Fruit fly (Drosophila melanogaster) whole organism, wandering third instar larva: ENCODE measurements around the gene Ir94g.

Experiments
- CrebA ChIP-seq: fragments of 200-800 bp; sonication (Bioruptor generic); optimal IDR thresholded peaks from 2 replicates; lab custom pipeline; 2016; ENCODE audit warnings: missing biosample characterization, mild to moderate bottlenecking, missing genetic modification characterization, borderline replicate concordance
- Dfd ChIP-seq: fragments of >200 bp; optimal IDR thresholded peaks from 2 replicates; lab custom pipeline; 2017; ENCODE audit warnings: missing biosample characterization, missing genetic modification characterization
- GATAd ChIP-seq: sonication (Bioruptor generic); optimal IDR thresholded peaks from 2 replicates; lab custom pipeline; 2016; ENCODE audit warnings: missing biosample characterization, missing genetic modification characterization
- HLH106 ChIP-seq: fragments of 200-800 bp; optimal IDR thresholded peaks from 3 replicates; lab custom pipeline; 2019; ENCODE audit warnings: missing biosample characterization, mild to moderate bottlenecking, missing genetic modification characterization, moderate library complexity
- Hnf4 ChIP-seq: fragments of 200-800 bp; sonication (Bioruptor generic); optimal IDR thresholded peaks from 2 replicates; lab custom pipeline; 2016; ENCODE audit warnings: missing biosample characterization, mild to moderate bottlenecking, missing genetic modification characterization
- Hr78 ChIP-seq: fragments of >200 bp; optimal IDR thresholded peaks from 2 replicates; lab custom pipeline; 2017; ENCODE audit warnings: missing biosample characterization, missing genetic modification characterization
- Hr83 ChIP-seq: fragments of 200-300 bp; sonication (Bioruptor generic); optimal IDR thresholded peaks from 2 replicates; lab custom pipeline; 2016; ENCODE audit warnings: missing biosample characterization, mild to moderate bottlenecking, missing genetic modification characterization, moderate library complexity; ENCODE audit not compliant: poor library complexity, severe bottlenecking
- Jra ChIP-seq: sonication (Bioruptor generic); optimal IDR thresholded peaks from 2 replicates; lab custom pipeline; 2016; ENCODE audit warnings: missing biosample characterization, missing genetic modification characterization
- Mio ChIP-seq: sonication (Bioruptor generic); optimal IDR thresholded peaks from 2 replicates; lab custom pipeline; 2016; ENCODE audit warnings: missing biosample characterization, missing genetic modification characterization
- N ChIP-seq: fragments of >200 bp; optimal IDR thresholded peaks from 2 replicates; lab custom pipeline; 2018; ENCODE audit warnings: missing biosample characterization, missing external identifiers, missing genetic modification characterization
- OdsH ChIP-seq: fragments of 200-800 bp; sonication (Bioruptor generic); optimal IDR thresholded peaks from 2 replicates; lab custom pipeline; 2016; ENCODE audit warnings: missing biosample characterization, mild to moderate bottlenecking, missing genetic modification characterization
- Rel ChIP-seq, 2 experiments: fragments of 200-800 bp; sonication (Bioruptor generic) in 1 of 2; optimal IDR thresholded peaks; 2 replicates in 1 of 2; 3 replicates in 1 of 2; lab custom pipeline; 2016 to 2019; ENCODE audit warnings: mild to moderate bottlenecking in 2 of 2, missing biosample characterization in 2 of 2, missing genetic modification characterization in 2 of 2, moderate library complexity in 1 of 2
- Sp1 ChIP-seq: fragments of 200-800 bp; sonication (Bioruptor generic); optimal IDR thresholded peaks from 3 replicates; lab custom pipeline; 2019; ENCODE audit warnings: missing biosample characterization, mild to moderate bottlenecking, missing genetic modification characterization, moderate library complexity
- Vsx2 ChIP-seq: fragments of 200-300, 225-300 bp; sonication (Bioruptor generic); optimal IDR thresholded peaks from 2 replicates; lab custom pipeline; 2018; ENCODE audit warnings: missing biosample characterization, missing genetic modification characterization; ENCODE audit not compliant: partially characterized antibody
- br ChIP-seq: fragments of 200-800 bp; sonication (Bioruptor generic); optimal IDR thresholded peaks from 2 replicates; lab custom pipeline; 2016; ENCODE audit warnings: missing biosample characterization, missing genetic modification characterization
- dl ChIP-seq, 2 experiments: fragments of 175-275, 200-275 bp in 1 of 2; fragments of 200-275 bp in 1 of 2; sonication (Bioruptor generic); optimal IDR thresholded peaks; lab custom pipeline; 2018; ENCODE audit warnings: mild to moderate bottlenecking in 2 of 2, missing biosample characterization in 2 of 2, missing genetic modification characterization in 2 of 2, moderate library complexity in 2 of 2; ENCODE audit not compliant: partially characterized antibody in 2 of 2, insufficient read depth in 1 of 2
- dmrt93B ChIP-seq: fragments of 200-800 bp; sonication (Bioruptor generic); optimal IDR thresholded peaks from 2 replicates; lab custom pipeline; 2018; ENCODE audit warnings: missing biosample characterization, mild to moderate bottlenecking, missing genetic modification characterization
- dsf ChIP-seq: sonication (Bioruptor generic); optimal IDR thresholded peaks from 2 replicates; lab custom pipeline; 2016; ENCODE audit warnings: missing biosample characterization, missing genetic modification characterization, borderline replicate concordance
- foxo ChIP-seq, 2 experiments: fragments of 200-800 bp; sonication (Bioruptor generic); optimal IDR thresholded peaks; 2 replicates in 1 of 2; 3 replicates in 1 of 2; lab custom pipeline; 2016 to 2017; ENCODE audit warnings: missing biosample characterization in 2 of 2, missing genetic modification characterization in 2 of 2
- fru ChIP-seq: fragments of 200-800 bp; sonication (Bioruptor generic); optimal IDR thresholded peaks from 3 replicates; lab custom pipeline; 2016; ENCODE audit warnings: missing biosample characterization, mild to moderate bottlenecking, missing genetic modification characterization
- h ChIP-seq: fragments of 200-800 bp; sonication (Bioruptor generic); optimal IDR thresholded peaks from 3 replicates; lab custom pipeline; 2016; ENCODE audit warnings: missing biosample characterization, mild to moderate bottlenecking, missing genetic modification characterization
- jim ChIP-seq: fragments of 175-275, 200-325 bp; sonication (Bioruptor generic); optimal IDR thresholded peaks from 2 replicates; lab custom pipeline; 2016; ENCODE audit warnings: missing biosample characterization, mild to moderate bottlenecking, missing genetic modification characterization
- lola ChIP-seq: fragments of >200 bp; optimal IDR thresholded peaks from 2 replicates; lab custom pipeline; 2017; ENCODE audit warnings: missing biosample characterization, missing genetic modification characterization
- pan ChIP-seq: fragments of >200 bp; optimal IDR thresholded peaks from 2 replicates; lab custom pipeline; 2017
- psq ChIP-seq: fragments of 200-800 bp; sonication (Bioruptor generic); optimal IDR thresholded peaks from 3 replicates; lab custom pipeline; 2017; ENCODE audit warnings: missing biosample characterization, mild to moderate bottlenecking, missing genetic modification characterization, moderate library complexity
- rgr ChIP-seq: fragments of 200-800 bp; sonication (Bioruptor generic); optimal IDR thresholded peaks from 3 replicates; lab custom pipeline; 2016; ENCODE audit warnings: missing biosample characterization, mild to moderate bottlenecking, missing genetic modification characterization
- sage ChIP-seq: fragments of 200-800 bp; sonication (Bioruptor generic); optimal IDR thresholded peaks from 2 replicates; lab custom pipeline; 2016; ENCODE audit warnings: missing biosample characterization, mild to moderate bottlenecking, missing genetic modification characterization
- sv ChIP-seq: fragments of 200-800 bp; sonication (Bioruptor generic); optimal IDR thresholded peaks from 3 replicates; lab custom pipeline; 2016; ENCODE audit warnings: missing biosample characterization, missing genetic modification characterization
- tai ChIP-seq: sonication (Bioruptor generic); optimal IDR thresholded peaks from 2 replicates; lab custom pipeline; 2016; ENCODE audit warnings: missing biosample characterization, missing genetic modification characterization
- usp ChIP-seq: fragments of >200 bp; optimal IDR thresholded peaks from 2 replicates; lab custom pipeline; 2017; ENCODE audit warnings: missing biosample characterization, missing genetic modification characterization

Ir94g gene

dm6 chr3R:23508304-23508703, 24.6 kb downstream of the Ir94g start (continued):
- TF ChIP-seq GATAd: no peak
- TF ChIP-seq fru (GFP tag; lab: Kevin White, UChicago): peak; percentile 74
- no peak for TF ChIP-seq Dfd (GFP tag; lab: Kevin White, UChicago)
- TF ChIP-seq jim (GFP tag; lab: Kevin White, UChicago): no peak
- TF ChIP-seq psq (GFP tag; lab: Kevin White, UChicago): peak; percentile 85
- TF ChIP-seq OdsH (GFP tag; lab: Kevin White, UChicago): peak; percentile 73
- TF ChIP-seq Jra (GFP tag; lab: Kevin White, UChicago): no peak
- TF ChIP-seq Hr83 (GFP tag; lab: Kevin White, UChicago): no peak
- no peak for TF ChIP-seq br (GFP tag; lab: Kevin White, UChicago)

- no peak for TF ChIP-seq foxo (GFP tag; optimal IDR thresholded peaks at IDR 0.05; lab: Kevin White, UChicago)
- TF ChIP-seq Jra (GFP tag; lab: Kevin White, UChicago): no peak
- no peak for TF ChIP-seq dmrt93B (GFP tag; lab: Kevin White, UChicago)
- no peak for TF ChIP-seq lola
- no peak for TF ChIP-seq Sp1 (GFP tag; lab: Kevin White, UChicago)
- no peak for TF ChIP-seq Mio (GFP tag; lab: Kevin White, UChicago)
- no peak for TF ChIP-seq pan (lab: Kevin White, UChicago)
- no peak for TF ChIP-seq Hnf4 (GFP tag; lab: Kevin White, UChicago)
- no peak for TF ChIP-seq sv
- TF ChIP-seq h (GFP tag; lab: Kevin White, UChicago): no peak
- no peak for TF ChIP-seq psq (GFP tag; lab: Kevin White, UChicago)
- no peak for TF ChIP-seq CrebA (GFP tag; lab: Kevin White, UChicago)
- TF ChIP-seq jim (GFP tag; lab: Kevin White, UChicago): no peak
- TF ChIP-seq OdsH (GFP tag; lab: Kevin White, UChicago): no peak
- TF ChIP-seq Vsx2 (GFP tag; lab: Kevin White, UChicago): no peak
- TF ChIP-seq sage (GFP tag; lab: Kevin White, UChicago): no peak
- TF ChIP-seq Hr78 (GFP tag; lab: Kevin White, UChicago): no peak
- no peak for TF ChIP-seq dl (GFP tag; optimal IDR thresholded peaks at IDR 0.05; lab: Kevin White, UChicago; ENCODE audit: insufficient read depth in 1 of 2, partially characterized antibody in 2 of 2)
- TF ChIP-seq HLH106 (tag; lab: Kevin White, UChicago): no peak
- TF ChIP-seq, all 38 proteins: peak for 0
Measured at dm6 chr3R:23509408-23509940, 25.8 kb downstream of the Ir94g start.

- no peak for TF ChIP-seq dmrt93B (GFP tag; lab: Kevin White, UChicago)
- peak; percentile 63 for TF ChIP-seq fru (GFP tag; lab: Kevin White, UChicago)
Measured at dm6 chr3R:23511356-23511755, 27.7 kb downstream of the Ir94g start.

dm6 chr3R:23519395-23520101, 35.9 kb downstream of the Ir94g start, which contains the start of gene Irk2:
Gene Irk2, minus strand, starts transcription at chr3R:23519445.
- TF ChIP-seq Rel (GFP tag; optimal IDR thresholded peaks at IDR 0.05; lab: Kevin White, UChicago) (no peak), Rel (tag; optimal IDR thresholded peaks at IDR 0.05; lab: Kevin White, UChicago) (no peak), dsf (no peak), psq (GFP tag; lab: Kevin White, UChicago) (no peak), fru (GFP tag; lab: Kevin White, UChicago) (no peak), tai (GFP tag; lab: Kevin White, UChicago) (no peak), N (no peak), usp (no peak), foxo (GFP tag; optimal IDR thresholded peaks at IDR 0.05; lab: Kevin White, UChicago) (no peak), Hnf4 (GFP tag; lab: Kevin White, UChicago) (no peak), sv (no peak), Dfd (GFP tag; lab: Kevin White, UChicago) (no peak), jim (GFP tag; lab: Kevin White, UChicago) (no peak), HLH106 (tag; lab: Kevin White, UChicago) (no peak), rgr (GFP tag; lab: Kevin White, UChicago) (no peak), Sp1 (GFP tag; lab: Kevin White, UChicago) (no peak), Jra (GFP tag; lab: Kevin White, UChicago) (no peak), Hr78 (GFP tag; lab: Kevin White, UChicago) (no peak), dl (GFP tag; optimal IDR thresholded peaks at IDR 0.05; lab: Kevin White, UChicago; ENCODE audit: insufficient read depth in 1 of 2, partially characterized antibody in 2 of 2) (no peak)
